Fruit fly (Drosophila melanogaster) whole organism, embryonic: ENCODE results near the gene CG6695.

ENCODE experiments used
- Awh ChIP-seq: fragments of 200-800 bp; sonication (Bioruptor generic); IDR thresholded peaks from 2 replicates; pipeline ENCODE4, ENCODE4 v1.3.6; 2022; ENCODE audit warnings: missing biosample characterization, missing genetic modification characterization
- CG10209 ChIP-seq: fragments of 200-800 bp; sonication (Bioruptor generic); optimal IDR thresholded peaks from 3 replicates; lab custom pipeline; 2017; ENCODE audit warnings: missing biosample characterization, mild to moderate bottlenecking, missing genetic modification characterization, missing genetic modification reagents
- CG10979 ChIP-seq: fragments of 200-800 bp; sonication (Bioruptor generic); optimal IDR thresholded peaks from 2 replicates; lab custom pipeline; 2018; ENCODE audit warnings: missing biosample characterization, mild to moderate bottlenecking, missing genetic modification characterization, moderate library complexity
- CG11456 ChIP-seq: fragments of 200-800 bp; sonication (Bioruptor generic); IDR thresholded peaks from 3 replicates; pipeline ENCODE4 v1.3.6; 2022; ENCODE audit warnings: missing biosample characterization, missing genetic modification characterization
- CG11560 ChIP-seq: fragments of 200-800 bp; sonication (Bioruptor generic); IDR thresholded peaks from 3 replicates; pipeline ENCODE4 v1.3.6; 2022; ENCODE audit warnings: missing biosample characterization, missing genetic modification characterization
- CG12104 ChIP-seq: fragments of 200-800 bp; sonication (Bioruptor generic); optimal IDR thresholded peaks from 3 replicates; lab custom pipeline; 2016; ENCODE audit warnings: missing biosample characterization, missing genetic modification characterization
- CG1233 ChIP-seq: fragments of 200-800 bp; sonication (Bioruptor generic); optimal IDR thresholded peaks from 4 replicates; lab custom pipeline; 2018; ENCODE audit warnings: missing biosample characterization, mild to moderate bottlenecking, missing genetic modification characterization
- CG12769 ChIP-seq: fragments of 200-800 bp; sonication (Bioruptor generic); optimal IDR thresholded peaks from 2 replicates; lab custom pipeline; 2019; ENCODE audit warnings: missing biosample characterization, mild to moderate bottlenecking, missing genetic modification characterization, moderate library complexity
- CG14050 ChIP-seq: fragments of 200-800 bp; sonication (Bioruptor generic); IDR thresholded peaks from 3 replicates; pipeline ENCODE4 v1.3.6; 2022; ENCODE audit warnings: missing biosample characterization, missing genetic modification characterization
- CG1602 ChIP-seq: fragments of 200-800 bp; sonication (Bioruptor generic); optimal IDR thresholded peaks from 3 replicates; lab custom pipeline; 2016; ENCODE audit warnings: missing biosample characterization, missing genetic modification characterization
- CG16779 ChIP-seq: fragments of 200-800 bp; sonication (Bioruptor generic); IDR thresholded peaks from 2 replicates; pipeline ENCODE4 v1.3.6; 2022; ENCODE audit warnings: missing biosample characterization, missing genetic modification characterization
- CG17829 ChIP-seq: fragments of 200-800 bp; optimal IDR thresholded peaks from 2 replicates; lab custom pipeline; 2019; ENCODE audit warnings: missing biosample characterization, mild to moderate bottlenecking, missing genetic modification characterization, moderate library complexity
- CG2202 ChIP-seq: fragments of 200-800 bp; sonication (Bioruptor generic); optimal IDR thresholded peaks from 2 replicates; lab custom pipeline; 2018; ENCODE audit warnings: missing biosample characterization, mild to moderate bottlenecking, missing genetic modification characterization
- CG30020 ChIP-seq: fragments of 200-800 bp; optimal IDR thresholded peaks from 2 replicates; lab custom pipeline; 2019; ENCODE audit warnings: missing biosample characterization, mild to moderate bottlenecking, missing genetic modification characterization, moderate library complexity
- CG30431 ChIP-seq: fragments of 200-800 bp; sonication (Bioruptor generic); optimal IDR thresholded peaks from 2 replicates; lab custom pipeline; 2017; ENCODE audit warnings: missing biosample characterization, missing genetic modification characterization
- CG3995 ChIP-seq: fragments of 200-800 bp; sonication (Bioruptor generic); optimal IDR thresholded peaks from 3 replicates; lab custom pipeline; 2016; ENCODE audit warnings: missing biosample characterization, missing genetic modification characterization
- CG6175 ChIP-seq: fragments of 200-800 bp; sonication (Bioruptor generic); IDR thresholded peaks from 3 replicates; pipeline ENCODE4 v1.3.6; 2022; ENCODE audit warnings: missing biosample characterization, missing genetic modification characterization
- CG6813 ChIP-seq: fragments of 200-800 bp; sonication (Bioruptor generic); optimal IDR thresholded peaks from 2 replicates; lab custom pipeline; 2017; ENCODE audit warnings: missing biosample characterization, missing genetic modification characterization, mild to moderate bottlenecking, moderate library complexity, missing genetic modification reagents
- CG7839 ChIP-seq: fragments of 200-800 bp; sonication (Bioruptor generic); optimal IDR thresholded peaks from 3 replicates; lab custom pipeline; 2018; ENCODE audit warnings: missing biosample characterization, mild to moderate bottlenecking, missing genetic modification characterization, moderate library complexity
- CG7987 ChIP-seq: fragments of 200-800 bp; sonication (Bioruptor generic); optimal IDR thresholded peaks from 2 replicates; lab custom pipeline; 2018; ENCODE audit warnings: missing biosample characterization, mild to moderate bottlenecking, missing genetic modification characterization, moderate library complexity
- CG9727 ChIP-seq: fragments of 200-800 bp; sonication (Bioruptor generic); optimal IDR thresholded peaks from 3 replicates; lab custom pipeline; 2017; ENCODE audit warnings: missing biosample characterization, mild to moderate bottlenecking, missing genetic modification characterization
- CHES-1-like ChIP-seq: fragments of 200-800 bp; sonication (Bioruptor generic); optimal IDR thresholded peaks from 2 replicates; lab custom pipeline; 2016; ENCODE audit warnings: missing biosample characterization, missing genetic modification characterization
- CkIIα-i1 ChIP-seq: fragments of 200-800 bp; sonication (Bioruptor generic); IDR thresholded peaks from 2 replicates; pipeline ENCODE4 v1.3.6; 2022; ENCODE audit warnings: missing biosample characterization, missing genetic modification characterization
- Eip74EF ChIP-seq, 2 experiments: fragments of 200-800 bp in 1 of 2; fragments of >200 bp in 1 of 2; sonication (Bioruptor generic) in 1 of 2; optimal IDR thresholded peaks; 2 replicates each; lab custom pipeline; 2017 to 2019; ENCODE audit warnings: missing biosample characterization in 2 of 2, missing genetic modification characterization in 2 of 2, mild to moderate bottlenecking in 1 of 2, moderate library complexity in 1 of 2
- Hmr ChIP-seq: fragments of 200-800 bp; sonication (Bioruptor generic); optimal IDR thresholded peaks from 3 replicates; lab custom pipeline; 2017; ENCODE audit warnings: mild to moderate bottlenecking, missing biosample characterization, missing genetic modification reagents, missing genetic modification characterization
- MTF-1 ChIP-seq: fragments of 200-800 bp; sonication (Bioruptor generic); optimal IDR thresholded peaks from 2 replicates; lab custom pipeline; 2018; ENCODE audit warnings: missing biosample characterization, mild to moderate bottlenecking, missing genetic modification characterization, borderline replicate concordance
- Med ChIP-seq: fragments of 200-800 bp; sonication (Bioruptor generic); peaks from one replicate; lab custom pipeline; 2016; ENCODE audit warnings: missing biosample characterization, missing genetic modification characterization, mild to moderate bottlenecking, inconsistent platforms, moderate library complexity
- Nf-YB ChIP-seq: fragments of 200-800 bp; sonication (Bioruptor generic); optimal IDR thresholded peaks from 3 replicates; lab custom pipeline; 2019; ENCODE audit warnings: missing biosample characterization, mild to moderate bottlenecking, missing genetic modification characterization, moderate library complexity
- PHDP ChIP-seq: fragments of 200-800 bp; sonication (Bioruptor generic); optimal IDR thresholded peaks from 3 replicates; lab custom pipeline; 2018; ENCODE audit warnings: missing biosample characterization, mild to moderate bottlenecking, missing genetic modification characterization, moderate library complexity
- Rx ChIP-seq: fragments of 200-800 bp; sonication (Bioruptor generic); IDR thresholded peaks from 2 replicates; pipeline ENCODE4 v1.3.6; 2022; ENCODE audit warnings: missing biosample characterization, missing genetic modification characterization
- Spps ChIP-seq: fragments of 200-800 bp; sonication (Bioruptor generic); optimal IDR thresholded peaks from 2 replicates; lab custom pipeline; 2018; ENCODE audit warnings: missing biosample characterization, mild to moderate bottlenecking, missing genetic modification characterization
- bcd ChIP-seq: fragments of 200-800 bp; sonication (Bioruptor generic); optimal IDR thresholded peaks from 2 replicates; lab custom pipeline; 2017; ENCODE audit warnings: missing biosample characterization, mild to moderate bottlenecking, missing genetic modification characterization
- btn ChIP-seq: fragments of 200-800 bp; sonication (Bioruptor generic); optimal IDR thresholded peaks from 2 replicates; lab custom pipeline; 2016; ENCODE audit warnings: missing biosample characterization, missing genetic modification characterization
- cas ChIP-seq: fragments of 200-800 bp; sonication (Bioruptor generic); IDR thresholded peaks from 2 replicates; pipeline ENCODE4 v1.3.6; 2022; ENCODE audit warnings: missing biosample characterization, missing genetic modification characterization
- chn ChIP-seq: fragments of 200-800 bp; sonication (Bioruptor generic); optimal IDR thresholded peaks from 2 replicates; lab custom pipeline; 2016; ENCODE audit warnings: missing biosample characterization, missing genetic modification characterization
- cwo ChIP-seq: fragments of 200-800 bp; sonication (Bioruptor generic); optimal IDR thresholded peaks from 3 replicates; lab custom pipeline; 2017; ENCODE audit warnings: missing biosample characterization, missing genetic modification characterization, mild to moderate bottlenecking, moderate library complexity, missing genetic modification reagents
- danr ChIP-seq: fragments of 200-800 bp; sonication (Bioruptor generic); IDR thresholded peaks from 2 replicates; pipeline ENCODE4 v1.3.6; 2022; ENCODE audit warnings: missing biosample characterization, missing genetic modification characterization
- esg ChIP-seq: fragments of 200-800 bp; sonication (Bioruptor generic); conservative IDR thresholded peaks from 2 replicates; pipeline ENCODE4 v1.3.6; 2022; ENCODE audit warnings: missing biosample characterization, missing genetic modification characterization
- fd3F ChIP-seq: fragments of 200-800 bp; sonication (Bioruptor generic); optimal IDR thresholded peaks from 2 replicates; lab custom pipeline; 2018; ENCODE audit warnings: missing biosample characterization, mild to moderate bottlenecking, missing genetic modification characterization, moderate library complexity
- fd96Cb ChIP-seq: fragments of 200-800 bp; sonication (Bioruptor generic); optimal IDR thresholded peaks from 2 replicates; lab custom pipeline; 2018; ENCODE audit warnings: missing biosample characterization, mild to moderate bottlenecking, missing genetic modification characterization, moderate library complexity
- her ChIP-seq: fragments of 200-800 bp; sonication (Bioruptor generic); optimal IDR thresholded peaks from 2 replicates; lab custom pipeline; 2016; ENCODE audit warnings: missing biosample characterization, missing genetic modification characterization
- jumu ChIP-seq: fragments of 200-800 bp; sonication (Bioruptor generic); optimal IDR thresholded peaks from 3 replicates; lab custom pipeline; 2016; ENCODE audit warnings: missing biosample characterization, missing genetic modification characterization
- luna ChIP-seq: fragments of 200-800 bp; sonication (Bioruptor generic); optimal IDR thresholded peaks from 2 replicates; lab custom pipeline; 2016; ENCODE audit warnings: missing biosample characterization, missing genetic modification characterization
- nau ChIP-seq: fragments of 200-800 bp; sonication (Bioruptor generic); optimal IDR thresholded peaks from 3 replicates; lab custom pipeline; 2017; ENCODE audit warnings: missing biosample characterization, mild to moderate bottlenecking, missing genetic modification characterization, missing genetic modification reagents
- nerfin-1 ChIP-seq: fragments of 200-800 bp; sonication (Bioruptor generic); optimal IDR thresholded peaks from 3 replicates; lab custom pipeline; 2019; ENCODE audit warnings: missing biosample characterization, mild to moderate bottlenecking, missing genetic modification characterization, moderate library complexity
- odd ChIP-seq: fragments of 200-800 bp; sonication (Bioruptor generic); optimal IDR thresholded peaks from 2 replicates; lab custom pipeline; 2017; ENCODE audit warnings: missing biosample characterization, mild to moderate bottlenecking, missing genetic modification characterization
- org-1 ChIP-seq: fragments of 200-800 bp; sonication (Bioruptor generic); optimal IDR thresholded peaks from 2 replicates; lab custom pipeline; 2017; ENCODE audit warnings: missing biosample characterization, missing genetic modification characterization
- ttk ChIP-seq: fragments of 200-800 bp; sonication (Bioruptor generic); IDR thresholded peaks from 2 replicates; pipeline ENCODE4 v2.1.2; 2022; ENCODE audit warnings: missing biosample characterization, missing genetic modification characterization
- vvl ChIP-seq: fragments of 200-800 bp; sonication (Bioruptor generic); IDR thresholded peaks from 2 replicates; pipeline ENCODE4 v1.3.6; 2022; ENCODE audit warnings: missing biosample characterization, missing genetic modification characterization
- wdn ChIP-seq: fragments of 200-800 bp; sonication (Bioruptor generic); IDR thresholded peaks from 2 replicates; pipeline ENCODE4 v1.3.6; 2022; ENCODE audit warnings: missing biosample characterization, missing genetic modification characterization
- zf30C ChIP-seq: fragments of 200-800 bp; sonication (Bioruptor generic); optimal IDR thresholded peaks from 3 replicates; lab custom pipeline; 2018; ENCODE audit warnings: missing biosample characterization, mild to moderate bottlenecking, missing genetic modification characterization

CG6695 gene

dm6 chr3R:24626003-24626486, 28.9 kb upstream of the CG6695 start (continued):
- TF ChIP-seq Spps (tag; lab: Kevin White, UChicago) (no peak), nau (no peak), esg (peak; percentile 23; the same call in 1 of the 2 replicates), odd (GFP tag; lab: Kevin White, UChicago) (no peak), CG11456 (GFP tag; lab: Robert Waterston, UW) (no peak), CG11560 (tag; lab: Robert Waterston, UW) (no peak), cas (GFP tag; lab: Robert Waterston, UW) (no peak), MTF-1 (GFP tag; lab: Kevin White, UChicago) (no peak), Nf-YB (GFP tag; lab: Kevin White, UChicago) (no peak), cwo (GFP tag; lab: Kevin White, UChicago) (no peak), jumu (GFP tag; lab: Kevin White, UChicago) (no peak), wdn (no peak), Hmr (GFP tag; lab: Kevin White, UChicago) (no peak), CG3995 (GFP tag; lab: Kevin White, UChicago) (no peak), CG6175 (no peak), ttk (GFP tag; lab: Robert Waterston, UW) (no peak), CG14050 (no peak), PHDP (no peak), fd3F (GFP tag; lab: Kevin White, UChicago) (peak; percentile 37), CG7987 (GFP tag; lab: Kevin White, UChicago) (peak; percentile 12), bcd (GFP tag; lab: Kevin White, UChicago) (peak; percentile 18), fd96Cb (tag; lab: Kevin White, UChicago) (peak; percentile 26), CG30431 (GFP tag; lab: Kevin White, UChicago) (no peak), her (GFP tag; lab: Kevin White, UChicago) (peak; percentile 9), CG10979 (no peak), CG30020 (tag; lab: Kevin White, UChicago) (no peak), CG9727 (GFP tag; lab: Kevin White, UChicago) (no peak), Eip74EF (GFP tag; optimal IDR thresholded peaks at IDR 0.05; lab: Kevin White, UChicago) (no peak), CG1233 (GFP tag; lab: Kevin White, UChicago) (no peak), Med (GFP tag; lab: Kevin White, UChicago) (peak; percentile 82), CkIIα-i1 (GFP tag; lab: Robert Waterston, UW) (no peak), chn (GFP tag; lab: Kevin White, UChicago) (no peak), CG1602 (no peak), CG12104 (peak; percentile 22), CG12769 (tag; lab: Kevin White, UChicago) (no peak), CG17829 (tag; lab: Kevin White, UChicago) (no peak), vvl (no peak), CG2202 (tag; lab: Kevin White, UChicago) (no peak), Rx (GFP tag; lab: Robert Waterston, UW) (no peak), CHES-1-like (peak; percentile 9), CG16779 (GFP tag; lab: Robert Waterston, UW) (no peak), nerfin-1 (tag; lab: Kevin White, UChicago) (peak; percentile 19), org-1 (no peak), btn (no peak), CG7839 (tag; lab: Kevin White, UChicago) (no peak), danr (GFP tag; lab: Robert Waterston, UW) (no peak), CG6813 (GFP tag; lab: Kevin White, UChicago) (no peak), zf30C (GFP tag; lab: Kevin White, UChicago) (no peak), CG10209 (GFP tag; lab: Kevin White, UChicago) (peak; percentile 18), Awh (GFP tag; lab: Robert Waterston, UW) (no peak), luna (GFP tag; lab: Kevin White, UChicago) (no peak)
